Worm (Caenorhabditis elegans): Measurements from ENCODE around the gene fkh-2.

fkh-2 gene

ce11 chrX:3751370-3751769 lies 9.2 kb upstream of the fkh-2 start:
- peak; percentile 69; the same call in 1 of the 2 replicates for TF ChIP-seq set-16 (GFP tag; IDR thresholded peaks at IDR 0.05)
- TF ChIP-seq dmd-6 (GFP tag; IDR thresholded peaks at IDR 0.05): no peak

DNA sequence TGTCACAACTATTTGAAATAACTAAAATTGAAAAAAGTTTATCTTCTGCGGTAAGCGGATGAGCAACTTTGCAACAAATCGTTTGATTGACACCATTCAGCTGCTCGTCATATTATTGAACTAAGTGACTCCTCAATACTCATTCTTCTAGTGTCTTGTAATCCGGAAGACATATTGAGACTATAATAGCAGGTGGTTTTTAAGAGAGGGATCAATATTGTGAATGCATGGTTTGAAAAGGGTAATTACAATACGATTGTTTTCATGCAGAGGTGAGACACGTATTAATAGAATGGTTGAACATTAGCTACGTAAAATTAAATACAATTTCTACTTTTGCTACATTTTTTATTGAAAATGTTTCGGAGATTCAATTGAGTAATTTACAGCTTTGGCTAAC lies 1.1 kb upstream of the fkh-2 start:
- no peak for TF ChIP-seq hif-1 (tag; optimal IDR thresholded peaks at IDR 0.05)
- TF ChIP-seq nhr-11 (tag; optimal IDR thresholded peaks at IDR 0.05): no peak
- TF ChIP-seq unc-62 (GFP tag; optimal IDR thresholded peaks at IDR 0.05 in 1 of 2): peak in 1 of 2 experiments; percentile 93
- no peak for TF ChIP-seq unc-62 (tag; optimal IDR thresholded peaks at IDR 0.05)

DNA sequence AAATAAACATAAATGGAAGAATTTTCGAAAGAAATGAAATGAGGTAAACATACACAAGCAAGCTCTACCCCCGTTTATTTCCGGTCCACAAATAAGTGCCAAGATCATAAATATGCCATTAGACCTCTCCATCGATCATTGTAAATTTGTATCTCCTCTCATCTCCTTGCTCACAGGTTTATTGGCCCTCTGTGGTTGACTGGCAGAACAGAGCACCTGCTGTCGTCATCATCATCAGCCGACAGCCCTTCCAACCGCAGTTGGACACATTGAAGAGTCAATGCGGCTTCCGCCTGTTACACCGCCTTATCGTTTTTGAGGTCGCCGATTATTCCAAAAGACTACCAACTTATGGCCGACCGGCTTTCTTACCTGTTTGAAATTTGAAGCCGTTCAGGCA lies 3.5 kb downstream of the fkh-2 start:
- TF ChIP-seq skn-1 (tag; optimal IDR thresholded peaks at IDR 0.05): no peak
- no peak for TF ChIP-seq F10B5.3 (tag; optimal IDR thresholded peaks at IDR 0.05)
- no peak for TF ChIP-seq mes-2 (tag; optimal IDR thresholded peaks at IDR 0.05; ENCODE audit: poor library complexity, severe bottlenecking)
- no peak for TF ChIP-seq nhr-48 (tag; optimal IDR thresholded peaks at IDR 0.05)
- TF ChIP-seq hlh-30 (tag; optimal IDR thresholded peaks at IDR 0.05; ENCODE audit: insufficient read depth): no peak
- no peak for TF ChIP-seq sdz-12 (GFP tag; optimal IDR thresholded peaks at IDR 0.05)
- no peak for TF ChIP-seq ceh-32 (tag; optimal IDR thresholded peaks at IDR 0.05; ENCODE audit: poor library complexity)
- no peak for TF ChIP-seq Y48G9A.11 (GFP tag; IDR thresholded peaks at IDR 0.05)
- TF ChIP-seq Y5F2A.4 (GFP tag; optimal IDR thresholded peaks at IDR 0.05): no peak
- no peak for TF ChIP-seq Y75B8A.6 (GFP tag; IDR thresholded peaks at IDR 0.05)
- TF ChIP-seq nhr-41 (GFP tag; IDR thresholded peaks at IDR 0.05): no peak
- no peak for TF ChIP-seq zag-1 (tag; optimal IDR thresholded peaks at IDR 0.05)
- TF ChIP-seq vab-7 (GFP tag; IDR thresholded peaks at IDR 0.05): no peak
- TF ChIP-seq zfp-2 (tag; optimal IDR thresholded peaks at IDR 0.05): no peak
- TF ChIP-seq mxl-3 (GFP tag; optimal IDR thresholded peaks at IDR 0.05): no peak
- TF ChIP-seq ceh-82 (tag; optimal IDR thresholded peaks at IDR 0.05): no peak
- no peak for TF ChIP-seq madf-9 (GFP tag; conservative IDR thresholded peaks at IDR 0.05)
- no peak for TF ChIP-seq nhr-102 (tag; optimal IDR thresholded peaks at IDR 0.05)

ce11 chrX:3733732-3734131 lies 8.4 kb downstream of the fkh-2 start, which contains the start of gene tag-18:
Gene tag-18, minus strand, starts transcription at chrX:3734036.
- TF ChIP-seq mdl-1 (tag; optimal IDR thresholded peaks at IDR 0.05) (no peak), nhr-42 (GFP tag; IDR thresholded peaks at IDR 0.05) (no peak), fos-1 (tag; optimal IDR thresholded peaks at IDR 0.05) (no peak), hlh-30 (tag; optimal IDR thresholded peaks at IDR 0.05; ENCODE audit: insufficient read depth) (no peak), cey-2 (tag; optimal IDR thresholded peaks at IDR 0.05; ENCODE audit: borderline replicate concordance, insufficient read depth) (no peak), saeg-2 (GFP tag; IDR thresholded peaks at IDR 0.05) (no peak), lsy-2 (tag; optimal IDR thresholded peaks at IDR 0.05) (no peak)

- peak; percentile 91 for TF ChIP-seq set-16 (GFP tag; IDR thresholded peaks at IDR 0.05)
- no peak for TF ChIP-seq mes-2 (tag; optimal IDR thresholded peaks at IDR 0.05; ENCODE audit: poor library complexity, severe bottlenecking)
- TF ChIP-seq vab-7 (GFP tag; IDR thresholded peaks at IDR 0.05): 0 out of 2 replicates have a peak, but pooled peaks have one; percentile 15
- TF ChIP-seq Y5F2A.4 (GFP tag; optimal IDR thresholded peaks at IDR 0.05): no peak
- no peak for TF ChIP-seq nhr-41 (GFP tag; IDR thresholded peaks at IDR 0.05)
- TF ChIP-seq snpc-4 (tag; optimal IDR thresholded peaks at IDR 0.05): no peak
- TF ChIP-seq T20F7.1 (GFP tag; optimal IDR thresholded peaks at IDR 0.05): no peak
- TF ChIP-seq cey-2 (tag; optimal IDR thresholded peaks at IDR 0.05; ENCODE audit: borderline replicate concordance, insufficient read depth): no peak
- peak in 1 of 2 experiments; percentile 21 for TF ChIP-seq unc-62 (GFP tag; optimal IDR thresholded peaks at IDR 0.05 in 1 of 2)
- no peak for TF ChIP-seq unc-62 (tag; optimal IDR thresholded peaks at IDR 0.05)
- TF ChIP-seq ZK546.5 (tag; optimal IDR thresholded peaks at IDR 0.05): no peak
- TF ChIP-seq aly-2 (tag; optimal IDR thresholded peaks at IDR 0.05): no peak
- peak; percentile 50 for TF ChIP-seq hlh-11 (tag; optimal IDR thresholded peaks at IDR 0.05)
- peak in 1 of 2 experiments; percentile 54 for TF ChIP-seq daf-16 (GFP tag; optimal IDR thresholded peaks at IDR 0.05)
- no peak for TF ChIP-seq daf-16 (tag; optimal IDR thresholded peaks at IDR 0.05)
- TF ChIP-seq ztf-7 (tag; optimal IDR thresholded peaks at IDR 0.05): no peak
- TF ChIP-seq tra-1 (GFP tag; IDR thresholded peaks at IDR 0.05): peak; percentile 15; the same call in 1 of the 2 replicates
Observed at ce11 chrX:3733321-3733720, 8.8 kb downstream of the fkh-2 start.
